ENCODE assay signal across 6 worm cellular contexts in the genomic region with DNA sequence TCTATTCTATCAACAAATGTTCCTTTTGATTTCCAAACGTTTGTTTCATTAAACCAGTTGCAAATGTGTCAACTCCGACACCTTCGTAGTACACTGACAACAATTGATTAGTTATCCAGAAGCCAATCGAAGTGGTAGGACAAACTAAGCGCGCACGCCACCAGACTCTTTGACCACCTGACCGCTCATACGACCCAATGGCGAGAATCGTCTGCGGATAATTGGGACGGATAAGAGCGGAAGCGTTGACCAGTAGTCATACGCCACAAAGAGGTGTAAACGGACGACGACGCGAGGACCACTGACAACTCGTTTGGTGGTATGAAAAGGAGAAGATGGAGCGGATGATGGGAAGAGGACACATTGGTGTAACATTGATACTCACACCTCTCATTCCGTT.
A peak's percentile ranks its signal among the peaks of the same experiment; 100 is the strongest.
TF ChIP-seq lines count a peak whose summit lies in the region.

No protein-coding gene starts in this region.

TF ChIP-seq in whole organism, L2 larva, 48 proteins besides CTCF, POLR2A, EP300 and RAD21:
- TF ChIP-seq sem-4 (tag; optimal IDR thresholded peaks at IDR 0.05; lab: Kevin White, UChicago) (no peak), nhr-129 (tag; optimal IDR thresholded peaks at IDR 0.05; lab: Kevin White, UChicago) (peak; percentile 21)

TF ChIP-seq in whole organism, L3 larva, 47 proteins besides CTCF, POLR2A, EP300 and RAD21:
- no peak for TF ChIP-seq fkh-10 (GFP tag; optimal IDR thresholded peaks at IDR 0.05; lab: Kevin White, UChicago)
- TF ChIP-seq ceh-16 (tag; optimal IDR thresholded peaks at IDR 0.05; lab: Kevin White, UChicago) = no peak
- no peak for TF ChIP-seq skn-1 (tag; optimal IDR thresholded peaks at IDR 0.05; lab: Kevin White, UChicago)
- no peak for TF ChIP-seq elt-1 (tag; optimal IDR thresholded peaks at IDR 0.05; lab: Kevin White, UChicago)
- no peak for TF ChIP-seq ceh-9 (tag; optimal IDR thresholded peaks at IDR 0.05; lab: Kevin White, UChicago)
- peak; percentile 45 for TF ChIP-seq nfya-1 (tag; optimal IDR thresholded peaks at IDR 0.05; lab: Kevin White, UChicago; ENCODE audit: insufficient read depth)
- no peak for TF ChIP-seq fos-1 (tag; optimal IDR thresholded peaks at IDR 0.05; lab: Kevin White, UChicago)

TF ChIP-seq in whole organism, L4 larva, 104 proteins besides CTCF, POLR2A, EP300 and RAD21 (continues in another document):
- no peak for TF ChIP-seq nhr-76 (tag; optimal IDR thresholded peaks at IDR 0.05; lab: Kevin White, UChicago)
- no peak for TF ChIP-seq D1046.2 (GFP tag; IDR thresholded peaks at IDR 0.05; lab: Robert Waterston, UW)
- TF ChIP-seq mes-2 (tag; optimal IDR thresholded peaks at IDR 0.05; lab: Kevin White, UChicago; ENCODE audit: poor library complexity, severe bottlenecking) = no peak
- TF ChIP-seq unc-62 (GFP tag; optimal IDR thresholded peaks at IDR 0.05 in 1 of 2; lab: Kevin White, UChicago) = peak in 1 of 2 experiments; percentile 60
- no peak for TF ChIP-seq unc-62 (tag; optimal IDR thresholded peaks at IDR 0.05; lab: Kevin White, UChicago)
- TF ChIP-seq nhr-237 (tag; optimal IDR thresholded peaks at IDR 0.05; lab: Kevin White, UChicago) = no peak
- no peak for TF ChIP-seq lir-3 (tag; optimal IDR thresholded peaks at IDR 0.05; lab: Kevin White, UChicago)
- TF ChIP-seq ceh-44 (GFP tag; IDR thresholded peaks at IDR 0.05; lab: Robert Waterston, UW) = no peak
- TF ChIP-seq lin-15B (tag; optimal IDR thresholded peaks at IDR 0.05; lab: Kevin White, UChicago) = no peak
- TF ChIP-seq hmg-1.1 (GFP tag; IDR thresholded peaks at IDR 0.05; lab: Robert Waterston, UW) = no peak
- TF ChIP-seq lin-29 (GFP tag; IDR thresholded peaks at IDR 0.05; lab: Robert Waterston, UW) = no peak
- no peak for TF ChIP-seq mxl-3 (GFP tag; optimal IDR thresholded peaks at IDR 0.05; lab: Kevin White, UChicago)
- TF ChIP-seq mxl-2 (GFP tag; conservative IDR thresholded peaks at IDR 0.05; lab: Robert Waterston, UW) = no peak
- TF ChIP-seq nhr-6 (tag; optimal IDR thresholded peaks at IDR 0.05; lab: Kevin White, UChicago) = no peak
- TF ChIP-seq hlh-11 (tag; optimal IDR thresholded peaks at IDR 0.05; lab: Kevin White, UChicago) = peak; percentile 28
- TF ChIP-seq mep-1 (tag; optimal IDR thresholded peaks at IDR 0.05; lab: Kevin White, UChicago) = no peak
- no peak for TF ChIP-seq R02D3.7 (tag; optimal IDR thresholded peaks at IDR 0.05; lab: Kevin White, UChicago)
- no peak for TF ChIP-seq jun-1 (tag; optimal IDR thresholded peaks at IDR 0.05; lab: Kevin White, UChicago)
- no peak for TF ChIP-seq fos-1 (tag; optimal IDR thresholded peaks at IDR 0.05; lab: Kevin White, UChicago)
- TF ChIP-seq spr-1 (tag; optimal IDR thresholded peaks at IDR 0.05; lab: Kevin White, UChicago) = no peak

TF ChIP-seq in whole organism, early embryonic, 17 proteins besides CTCF, POLR2A, EP300 and RAD21:
- TF ChIP-seq hmg-4 (GFP tag; optimal IDR thresholded peaks at IDR 0.05; lab: Kevin White, UChicago) (peak; percentile 5), ceh-36 (tag; optimal IDR thresholded peaks at IDR 0.05; lab: Kevin White, UChicago) (no peak)

TF ChIP-seq in whole organism, late embryonic, 69 proteins besides CTCF, POLR2A, EP300 and RAD21:
- no peak for TF ChIP-seq ceh-48 (tag; optimal IDR thresholded peaks at IDR 0.05; lab: Kevin White, UChicago)
- TF ChIP-seq nfya-1 (tag; optimal IDR thresholded peaks at IDR 0.05; lab: Kevin White, UChicago) = peak; percentile 19
- no peak for TF ChIP-seq ceh-19 (GFP tag; optimal IDR thresholded peaks at IDR 0.05; lab: Kevin White, UChicago)
- TF ChIP-seq unc-55 (GFP tag; optimal IDR thresholded peaks at IDR 0.05; lab: Kevin White, UChicago) = peak; percentile 20
- TF ChIP-seq tbx-2 (tag; optimal IDR thresholded peaks at IDR 0.05; lab: Kevin White, UChicago) = peak; percentile 17
- no peak for TF ChIP-seq sox-2 (GFP tag; IDR thresholded peaks at IDR 0.05; lab: Robert Waterston, UW)
- TF ChIP-seq sox-4 (tag; optimal IDR thresholded peaks at IDR 0.05; lab: Kevin White, UChicago) = no peak
- TF ChIP-seq pros-1 (tag; optimal IDR thresholded peaks at IDR 0.05; lab: Kevin White, UChicago) = no peak
- no peak for TF ChIP-seq lim-6 (tag; optimal IDR thresholded peaks at IDR 0.05; lab: Kevin White, UChicago)
- no peak for TF ChIP-seq fkh-10 (GFP tag; optimal IDR thresholded peaks at IDR 0.05; lab: Kevin White, UChicago)
- TF ChIP-seq rnt-1 (tag; optimal IDR thresholded peaks at IDR 0.05; lab: Kevin White, UChicago) = peak; percentile 39
- no peak for TF ChIP-seq ceh-31 (tag; optimal IDR thresholded peaks at IDR 0.05; lab: Kevin White, UChicago)
- TF ChIP-seq pat-9 (tag; optimal IDR thresholded peaks at IDR 0.05; lab: Kevin White, UChicago) = peak; percentile 3
- TF ChIP-seq hlh-30 (tag; optimal IDR thresholded peaks at IDR 0.05; lab: Kevin White, UChicago; ENCODE audit: insufficient read depth) = peak; percentile 26
- TF ChIP-seq ztf-16 (tag; optimal IDR thresholded peaks at IDR 0.05; lab: Kevin White, UChicago) = no peak
- TF ChIP-seq K02D7.2 (tag; optimal IDR thresholded peaks at IDR 0.05; lab: Kevin White, UChicago) = no peak
- no peak for TF ChIP-seq sdc-2 (tag; optimal IDR thresholded peaks at IDR 0.05; lab: Kevin White, UChicago)
- no peak for TF ChIP-seq npax-4 (tag; optimal IDR thresholded peaks at IDR 0.05; lab: Kevin White, UChicago)
- TF ChIP-seq hlh-8 (tag; optimal IDR thresholded peaks at IDR 0.05; lab: Kevin White, UChicago) = no peak
- TF ChIP-seq fax-1 (tag; optimal IDR thresholded peaks at IDR 0.05; lab: Kevin White, UChicago) = no peak

TF ChIP-seq in whole organism, mixed stage, embryonic, 35 proteins besides CTCF, POLR2A, EP300 and RAD21:
- TF ChIP-seq mls-2 (tag; optimal IDR thresholded peaks at IDR 0.05; lab: Kevin White, UChicago) (no peak), unc-120 (tag; optimal IDR thresholded peaks at IDR 0.05; lab: Kevin White, UChicago; ENCODE audit: poor library complexity, severe bottlenecking) (peak; percentile 62), nhr-12 (tag; optimal IDR thresholded peaks at IDR 0.05; lab: Kevin White, UChicago) (no peak), cnd-1 (tag; optimal IDR thresholded peaks at IDR 0.05; lab: Kevin White, UChicago) (no peak), unc-39 (tag; optimal IDR thresholded peaks at IDR 0.05; lab: Kevin White, UChicago) (no peak), ceh-83 (GFP tag; optimal IDR thresholded peaks at IDR 0.05; lab: Kevin White, UChicago) (no peak), lin-13 (tag; optimal IDR thresholded peaks at IDR 0.05; lab: Kevin White, UChicago) (no peak), nhr-2 (tag; optimal IDR thresholded peaks at IDR 0.05; lab: Kevin White, UChicago) (no peak), ces-1 (GFP tag; optimal IDR thresholded peaks at IDR 0.05; lab: Kevin White, UChicago) (no peak), pha-4 (tag; optimal IDR thresholded peaks at IDR 0.05; lab: Kevin White, UChicago) (no peak), sptf-1 (tag; optimal IDR thresholded peaks at IDR 0.05; lab: Kevin White, UChicago) (no peak), unc-62 (GFP tag; optimal IDR thresholded peaks at IDR 0.05; lab: Kevin White, UChicago) (peak; percentile 48), elt-3 (tag; optimal IDR thresholded peaks at IDR 0.05; lab: Kevin White, UChicago) (no peak), hlh-1 (tag; optimal IDR thresholded peaks at IDR 0.05; lab: Kevin White, UChicago) (peak; percentile 95), ceh-43 (GFP tag; optimal IDR thresholded peaks at IDR 0.05; lab: Kevin White, UChicago) (no peak), sem-2 (GFP tag; optimal IDR thresholded peaks at IDR 0.05; lab: Kevin White, UChicago) (no peak), ztf-11 (tag; optimal IDR thresholded peaks at IDR 0.05; lab: Kevin White, UChicago) (no peak), ham-2 (GFP tag; optimal IDR thresholded peaks at IDR 0.05; lab: Kevin White, UChicago) (no peak), zip-8 (tag; optimal IDR thresholded peaks at IDR 0.05; lab: Kevin White, UChicago) (no peak), lin-32 (GFP tag; optimal IDR thresholded peaks at IDR 0.05; lab: Kevin White, UChicago) (no peak), lsy-2 (tag; optimal IDR thresholded peaks at IDR 0.05; lab: Kevin White, UChicago) (no peak), mep-1 (tag; optimal IDR thresholded peaks at IDR 0.05; lab: Kevin White, UChicago) (no peak), ceh-39 (tag; optimal IDR thresholded peaks at IDR 0.05; lab: Kevin White, UChicago) (no peak)
